Worm (Caenorhabditis elegans): ENCODE results near the gene H38K22.7.

The H38K22.7 gene

ce11 chrIII:4321399-4321798 is at the start of gene H38K22.7:
H38K22.7 (plus strand) TSS chrIII:4321699.
- TF ChIP-seq snpc-4 (tag; optimal IDR thresholded peaks at IDR 0.05) (no peak), mab-5 (tag; optimal IDR thresholded peaks at IDR 0.05) (no peak), nhr-77 (tag; optimal IDR thresholded peaks at IDR 0.05) (no peak)

ce11 chrIII:4272864-4273263 is 48.6 kb upstream of the H38K22.7 start:
- TF ChIP-seq nhr-10 (tag; optimal IDR thresholded peaks at IDR 0.05) = no peak
- TF ChIP-seq sma-3 (GFP tag; optimal IDR thresholded peaks at IDR 0.05) = no peak
- no peak for TF ChIP-seq elt-3 (tag; optimal IDR thresholded peaks at IDR 0.05)

- peak; percentile 47 for TF ChIP-seq ceh-16 (tag; optimal IDR thresholded peaks at IDR 0.05)
- peak; percentile 17 for TF ChIP-seq sma-9 (GFP tag; optimal IDR thresholded peaks at IDR 0.05)
- TF ChIP-seq sma-9 (tag; optimal IDR thresholded peaks at IDR 0.05) = no peak
- no peak for TF ChIP-seq nhr-129 (tag; optimal IDR thresholded peaks at IDR 0.05)
Observed at ce11 chrIII:4274524-4274923, 47.0 kb upstream of the H38K22.7 start.

ce11 chrIII:4275704-4276103 is 45.8 kb upstream of the H38K22.7 start:
- TF ChIP-seq nhr-6 (tag; optimal IDR thresholded peaks at IDR 0.05) = no peak
- TF ChIP-seq mbf-1 (tag; optimal IDR thresholded peaks at IDR 0.05) = no peak
- no peak for TF ChIP-seq dmd-4 (tag; optimal IDR thresholded peaks at IDR 0.05)
- peak in 1 of 2 experiments; percentile 5 for TF ChIP-seq lsy-2 (tag; optimal IDR thresholded peaks at IDR 0.05)

- TF ChIP-seq fos-1 (tag; optimal IDR thresholded peaks at IDR 0.05) = no peak
- no peak for TF ChIP-seq sma-9 (GFP tag; optimal IDR thresholded peaks at IDR 0.05)
- TF ChIP-seq sma-9 (tag; optimal IDR thresholded peaks at IDR 0.05) = no peak
- no peak for TF ChIP-seq gmeb-1 (tag; optimal IDR thresholded peaks at IDR 0.05)
- no peak for TF ChIP-seq ceh-16 (tag; optimal IDR thresholded peaks at IDR 0.05)
- no peak for TF ChIP-seq skn-1 (tag; optimal IDR thresholded peaks at IDR 0.05)
- TF ChIP-seq unc-55 (GFP tag; optimal IDR thresholded peaks at IDR 0.05) = no peak
Observed at ce11 chrIII:4276277-4276676, 45.2 kb upstream of the H38K22.7 start.

ce11 chrIII:4277762-4278161 is 43.7 kb upstream of the H38K22.7 start:
- TF ChIP-seq F13H6.1 (tag; optimal IDR thresholded peaks at IDR 0.05) (no peak), sma-3 (GFP tag; optimal IDR thresholded peaks at IDR 0.05) (no peak), nhr-11 (tag; optimal IDR thresholded peaks at IDR 0.05) (no peak), zag-1 (tag; optimal IDR thresholded peaks at IDR 0.05) (no peak), ztf-1 (GFP tag; conservative IDR thresholded peaks at IDR 0.05) (no peak), sma-9 (GFP tag; optimal IDR thresholded peaks at IDR 0.05) (no peak), sma-9 (tag; optimal IDR thresholded peaks at IDR 0.05) (no peak), nhr-129 (tag; optimal IDR thresholded peaks at IDR 0.05) (no peak), mdl-1 (tag; optimal IDR thresholded peaks at IDR 0.05) (no peak), nhr-21 (tag; optimal IDR thresholded peaks at IDR 0.05) (no peak), lsy-2 (tag; optimal IDR thresholded peaks at IDR 0.05) (no peak), lin-39 (tag; optimal IDR thresholded peaks at IDR 0.05) (no peak)

- TF ChIP-seq peb-1 (tag; optimal IDR thresholded peaks at IDR 0.05) (no peak), ceh-82 (tag; optimal IDR thresholded peaks at IDR 0.05) (no peak), ztf-11 (tag; optimal IDR thresholded peaks at IDR 0.05) (no peak), ZK546.5 (tag; optimal IDR thresholded peaks at IDR 0.05) (no peak), F13H6.1 (tag; optimal IDR thresholded peaks at IDR 0.05) (no peak), egl-27 (tag; optimal IDR thresholded peaks at IDR 0.05) (no peak), nhr-12 (tag; optimal IDR thresholded peaks at IDR 0.05) (no peak), lsy-2 (tag; optimal IDR thresholded peaks at IDR 0.05) (no peak)
Observed at ce11 chrIII:4278203-4278602, 43.3 kb upstream of the H38K22.7 start.

Data from whole organism, L2 larva.